Fruit fly (Drosophila melanogaster): ENCODE measurements around the gene hyx.
A peak's percentile ranks its signal among the peaks of the same experiment; 100 is the strongest.

The hyx gene

dm6 chr3R:9055119-9056105, 16.9 kb downstream of the hyx start (continued):
- TF ChIP-seq CG15011 (GFP tag; optimal IDR thresholded peaks at IDR 0.05) (peak; percentile 90), CG13424 (tag; optimal IDR thresholded peaks at IDR 0.05) (peak; percentile 94), prd (optimal IDR thresholded peaks at IDR 0.05) (no peak), prd (GFP tag; IDR thresholded peaks at IDR 0.05) (no peak), CG4820 (GFP tag; optimal IDR thresholded peaks at IDR 0.05) (peak; percentile 86), CG3065 (GFP tag; optimal IDR thresholded peaks at IDR 0.05) (peak; percentile 86), CG11456 (GFP tag; IDR thresholded peaks at IDR 0.05) (no peak), trh (GFP tag; optimal IDR thresholded peaks at IDR 0.05) (peak; percentile 86), ems (GFP tag; optimal IDR thresholded peaks at IDR 0.05) (peak; percentile 77), sens (GFP tag) (peak; percentile 97), cwo (GFP tag; optimal IDR thresholded peaks at IDR 0.05) (peak; percentile 86), zf30C (GFP tag; optimal IDR thresholded peaks at IDR 0.05) (peak; percentile 86), Nf-YA (GFP tag; IDR thresholded peaks at IDR 0.05) (no peak), jumu (GFP tag; optimal IDR thresholded peaks at IDR 0.05) (peak; percentile 59), unc-4 (GFP tag; IDR thresholded peaks at IDR 0.05; ENCODE audit: partially characterized antibody) (no peak), Sox100B (GFP tag; optimal IDR thresholded peaks at IDR 0.05) (peak; percentile 91), chinmo (GFP tag; IDR thresholded peaks at IDR 0.05; ENCODE audit: partially characterized antibody) (no peak), CG15696 (tag; optimal IDR thresholded peaks at IDR 0.05) (peak; percentile 77), Side (GFP tag; optimal IDR thresholded peaks at IDR 0.05) (peak; percentile 64), vnd (GFP tag; IDR thresholded peaks at IDR 0.05; ENCODE audit: partially characterized antibody) (no peak), bsh (GFP tag; optimal IDR thresholded peaks at IDR 0.05) (peak; percentile 55 to 96), ken (GFP tag; IDR thresholded peaks at IDR 0.05) (no peak), Adf1 (GFP tag; IDR thresholded peaks at IDR 0.05) (no peak), CG14441 (GFP tag; IDR thresholded peaks at IDR 0.05) (no peak), grau (tag; optimal IDR thresholded peaks at IDR 0.05) (peak; percentile 95), aop (GFP tag; IDR thresholded peaks at IDR 0.05) (no peak), CG13287 (GFP tag; IDR thresholded peaks at IDR 0.05; ENCODE audit: partially characterized antibody) (no peak), tio (GFP tag; optimal IDR thresholded peaks at IDR 0.05) (peak; percentile 89), CG7556 (GFP tag; optimal IDR thresholded peaks at IDR 0.05) (peak; percentile 89), CG18764 (GFP tag; optimal IDR thresholded peaks at IDR 0.05) (peak; percentile 76), CG17361 (GFP tag; IDR thresholded peaks at IDR 0.05) (no peak), gcm2 (GFP tag; optimal IDR thresholded peaks at IDR 0.05) (no peak), twi (tag; optimal IDR thresholded peaks at IDR 0.05) (peak; percentile 78), pho (GFP tag; optimal IDR thresholded peaks at IDR 0.05) (peak; percentile 72), CG2712 (tag; optimal IDR thresholded peaks at IDR 0.05) (peak; percentile 95), Rfx (GFP tag; IDR thresholded peaks at IDR 0.05) (no peak), zen2 (GFP tag; IDR thresholded peaks at IDR 0.05; ENCODE audit: partially characterized antibody) (no peak), CG3726 (GFP tag; IDR thresholded peaks at IDR 0.05) (no peak), Xbp1 (GFP tag; optimal IDR thresholded peaks at IDR 0.05) (peak; percentile 92), GATAe (GFP tag; conservative IDR thresholded peaks at IDR 0.05) (no peak), fu2 (GFP tag; optimal IDR thresholded peaks at IDR 0.05) (peak; percentile 69), Gug (GFP tag; IDR thresholded peaks at IDR 0.05) (peak; percentile 77), CG34224 (GFP tag; IDR thresholded peaks at IDR 0.05; ENCODE audit: partially characterized antibody) (no peak), cg (GFP tag; optimal IDR thresholded peaks at IDR 0.05) (no peak), B-H2 (GFP tag; optimal IDR thresholded peaks at IDR 0.05) (peak; percentile 78), gfzf (GFP tag; optimal IDR thresholded peaks at IDR 0.05) (no peak), CG16779 (GFP tag; IDR thresholded peaks at IDR 0.05) (no peak), jing (GFP tag; optimal IDR thresholded peaks at IDR 0.05) (peak; percentile 78), tx (GFP tag; optimal IDR thresholded peaks at IDR 0.05) (peak; percentile 51)
